Worm (Caenorhabditis elegans) whole organism, L3 larva: ENCODE data around the gene melo-1.
"Not testable (repeated sequence)": the region's sequence is repeated elsewhere in the genome, so short reads cannot be mapped to it uniquely, and the experiment has no call there.

Source experiments
- R02D3.7 ChIP-seq: fragments of 150-350 bp; optimal IDR thresholded peaks from 2 replicates; lab custom pipeline; 2014; ENCODE audit warnings: missing biosample characterization, missing genetic modification characterization
- ZK546.5 ChIP-seq: sonication (generic microtip); optimal IDR thresholded peaks from 2 replicates; lab custom pipeline; 2017; ENCODE audit warnings: missing biosample characterization, missing genetic modification characterization
- ama-1 ChIP-seq: fragments of 150-350 bp; optimal IDR thresholded peaks from 2 replicates; lab custom pipeline; 2018
- ceh-16 ChIP-seq: sonication (generic microtip); optimal IDR thresholded peaks from 2 replicates; lab custom pipeline; 2017; ENCODE audit warnings: missing biosample characterization, missing genetic modification characterization
- ceh-28 ChIP-seq: fragments of 150-350 bp; optimal IDR thresholded peaks from 2 replicates; lab custom pipeline; 2014; ENCODE audit warnings: missing biosample characterization, missing genetic modification reagents, missing genetic modification characterization
- ceh-82 ChIP-seq: fragments of 150-350 bp; optimal IDR thresholded peaks from 2 replicates; lab custom pipeline; 2014; ENCODE audit warnings: missing biosample characterization, missing genetic modification characterization
- egl-27 ChIP-seq: sonication (generic microtip); optimal IDR thresholded peaks from 4 replicates; lab custom pipeline; 2017; ENCODE audit warnings: missing biosample characterization, missing genetic modification reagents, missing genetic modification characterization
- egl-5 ChIP-seq: fragments of 150-350 bp; optimal IDR thresholded peaks from 2 replicates; lab custom pipeline; 2017; ENCODE audit warnings: missing biosample characterization, missing genetic modification reagents, missing genetic modification characterization, inconsistent platforms
- elt-1 ChIP-seq: fragments of 150-350 bp; optimal IDR thresholded peaks from 2 replicates; lab custom pipeline; 2014; ENCODE audit warnings: missing biosample characterization, missing genetic modification characterization
- elt-2 ChIP-seq: sonication (generic microtip); optimal IDR thresholded peaks from 2 replicates; lab custom pipeline; 2016; ENCODE audit warnings: missing genetic modification reagents, mild to moderate bottlenecking, missing genetic modification characterization, missing compliant biosample characterization
- elt-3 ChIP-seq, 3 experiments: fragments of 150-350 bp in 1 of 3; sonication (generic microtip) in 2 of 3; optimal IDR thresholded peaks; 2 replicates in 2 of 3; 4 replicates in 1 of 3; lab custom pipeline; 2014 to 2017; ENCODE audit warnings: missing biosample characterization in 3 of 3, missing genetic modification characterization in 3 of 3
- fkh-10 ChIP-seq: sonication (generic microtip); optimal IDR thresholded peaks from 2 replicates; lab custom pipeline; 2017; ENCODE audit warnings: missing biosample characterization, missing genetic modification reagents, missing genetic modification characterization
- hmg-11 ChIP-seq: sonication (generic microtip); optimal IDR thresholded peaks from 2 replicates; lab custom pipeline; 2016; ENCODE audit warnings: missing genetic modification characterization, missing compliant biosample characterization
- jun-1 ChIP-seq: fragments of 150-350 bp; optimal IDR thresholded peaks from 2 replicates; lab custom pipeline; 2014; ENCODE audit warnings: missing biosample characterization, missing genetic modification reagents, missing genetic modification characterization
- lin-39 ChIP-seq: fragments of 150-350 bp; optimal IDR thresholded peaks from 2 replicates; lab custom pipeline; 2018; ENCODE audit warnings: missing biosample characterization, missing genetic modification reagents, missing genetic modification characterization
- mdl-1 ChIP-seq: fragments of 150-350 bp; optimal IDR thresholded peaks from 2 replicates; lab custom pipeline; 2014; ENCODE audit warnings: missing biosample characterization, missing genetic modification characterization
- mml-1 ChIP-seq: fragments of 150-350 bp; sonication (generic microtip); optimal IDR thresholded peaks from 3 replicates; lab custom pipeline; 2014; ENCODE audit warnings: missing biosample characterization, missing genetic modification characterization
- nfya-1 ChIP-seq: sonication (generic microtip); optimal IDR thresholded peaks from 2 replicates; lab custom pipeline; 2017; ENCODE audit warnings: missing genetic modification characterization, mild to moderate bottlenecking, missing compliant biosample characterization, antibody characterized with exemption, moderate library complexity; ENCODE audit not compliant: insufficient read depth
- nhr-11 ChIP-seq: fragments of 150-350 bp; optimal IDR thresholded peaks from 2 replicates; lab custom pipeline; 2014; ENCODE audit warnings: missing biosample characterization, missing genetic modification characterization
- nhr-12 ChIP-seq: fragments of 150-350 bp; optimal IDR thresholded peaks from 2 replicates; lab custom pipeline; 2014; ENCODE audit warnings: missing biosample characterization, missing genetic modification characterization
- nhr-23 ChIP-seq: fragments of 150-350 bp; optimal IDR thresholded peaks from 2 replicates; lab custom pipeline; 2014; ENCODE audit warnings: missing biosample characterization, missing genetic modification reagents, missing genetic modification characterization
- nhr-25 ChIP-seq: sonication (generic microtip); optimal IDR thresholded peaks from 2 replicates; lab custom pipeline; 2017; ENCODE audit warnings: missing biosample characterization, missing genetic modification characterization
- nhr-43 ChIP-seq: sonication (generic microtip); optimal IDR thresholded peaks from 2 replicates; lab custom pipeline; 2016; ENCODE audit warnings: mild to moderate bottlenecking, missing genetic modification characterization, missing compliant biosample characterization; ENCODE audit not compliant: poor library complexity, severe bottlenecking
- nhr-67 ChIP-seq: fragments of 150-350 bp; optimal IDR thresholded peaks from 2 replicates; lab custom pipeline; 2014; ENCODE audit warnings: missing biosample characterization, missing genetic modification characterization
- nhr-76 ChIP-seq: fragments of 150-350 bp; sonication (generic microtip); optimal IDR thresholded peaks from 5 replicates; lab custom pipeline; 2014; ENCODE audit warnings: missing biosample characterization, missing genetic modification characterization
- pqm-1 ChIP-seq: fragments of 150-350 bp; optimal IDR thresholded peaks from 2 replicates; lab custom pipeline; 2017; ENCODE audit warnings: missing biosample characterization, missing genetic modification characterization, inconsistent platforms
- sea-2 ChIP-seq: fragments of 150-350 bp; sonication (generic microtip); optimal IDR thresholded peaks from 4 replicates; lab custom pipeline; 2014; ENCODE audit warnings: missing biosample characterization, missing genetic modification reagents, missing genetic modification characterization
- skn-1 ChIP-seq: fragments of 150-350 bp; optimal IDR thresholded peaks from 2 replicates; lab custom pipeline; 2014; ENCODE audit warnings: missing biosample characterization, missing genetic modification characterization
- snpc-4 ChIP-seq: fragments of 150-350 bp; optimal IDR thresholded peaks from 2 replicates; lab custom pipeline; 2014; ENCODE audit warnings: missing biosample characterization, missing genetic modification characterization
- unc-39 ChIP-seq: sonication (generic microtip); optimal IDR thresholded peaks from 4 replicates; lab custom pipeline; 2017; ENCODE audit warnings: missing biosample characterization, missing genetic modification characterization
- unc-62 ChIP-seq: fragments of 150-350 bp; sonication (generic microtip); optimal IDR thresholded peaks from 4 replicates; lab custom pipeline; 2014; ENCODE audit warnings: missing biosample characterization, missing genetic modification reagents, missing genetic modification characterization
- zag-1 ChIP-seq: fragments of 150-350 bp; optimal IDR thresholded peaks from 2 replicates; lab custom pipeline; 2014; ENCODE audit warnings: missing biosample characterization, missing genetic modification characterization
- ztf-11 ChIP-seq: fragments of 150-350 bp; optimal IDR thresholded peaks from 2 replicates; lab custom pipeline; 2014; ENCODE audit warnings: missing biosample characterization, missing genetic modification characterization
- ztf-4 ChIP-seq: fragments of 150-350 bp; optimal IDR thresholded peaks from 2 replicates; lab custom pipeline; 2014; ENCODE audit warnings: missing biosample characterization, missing genetic modification characterization

melo-1 gene

DNA sequence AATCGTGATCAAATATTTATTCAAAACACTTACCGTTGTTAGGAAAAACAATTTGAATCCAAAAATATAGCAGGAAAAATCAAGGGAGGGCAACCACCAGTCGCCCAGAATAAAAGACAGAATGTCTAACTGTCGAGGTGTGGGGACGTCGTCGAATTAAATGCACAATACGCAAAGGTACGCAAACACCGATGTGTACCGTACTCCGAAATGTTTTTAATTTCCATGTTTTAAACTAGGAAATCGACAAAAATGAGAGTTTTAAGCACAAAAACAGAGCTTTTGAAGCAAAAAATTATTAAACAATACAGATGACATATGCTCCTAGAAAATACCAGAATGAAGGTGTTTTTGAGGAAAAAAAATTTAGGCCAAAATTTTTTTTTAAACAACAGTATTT is 12.4 kb upstream of the melo-1 start, which contains the start of gene Y57G11C.51:
TSS of gene Y57G11C.51 (minus strand) at position 101 of the 400 bp plus-strand sequence.
- TF ChIP-seq sea-2 (GFP tag; lab: Kevin White, UChicago); ceh-82 (tag; lab: Kevin White, UChicago); nhr-11 (tag; lab: Kevin White, UChicago): not testable (repeated sequence)

ce11 chrIV:14780566-14780965 is 6.3 kb upstream of the melo-1 start:
- peak; percentile 38 for TF ChIP-seq snpc-4

DNA sequence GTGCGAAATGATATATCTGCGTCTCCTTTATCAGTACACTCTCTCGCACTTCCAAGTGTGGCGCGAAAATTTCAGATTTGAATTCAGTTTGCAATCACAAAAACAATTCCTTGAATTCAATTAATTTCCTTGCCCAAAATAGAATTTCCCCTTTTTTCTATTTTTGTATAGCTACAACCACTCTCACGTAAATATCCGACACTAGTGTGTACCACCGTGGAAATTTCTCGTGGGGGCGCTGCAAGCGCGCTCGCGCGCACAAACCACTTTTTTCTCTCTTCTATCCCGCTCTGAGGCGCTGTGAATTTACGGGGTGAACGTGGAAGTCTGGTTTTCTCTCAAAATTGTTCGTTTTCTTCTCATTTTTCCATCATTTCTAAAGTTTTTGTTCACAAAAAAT is 5.3 kb upstream of the melo-1 start, which contains the start of gene Y57G11C.8:
TSS of gene Y57G11C.8 (plus strand) at position 301 of the 400 bp plus-strand sequence.
- TF ChIP-seq egl-27 (no peak), elt-2 (no peak), ztf-11 (no peak), fkh-10 (GFP tag; lab: Kevin White, UChicago) (no peak), ceh-16 (no peak), egl-5 (no peak), R02D3.7 (tag; lab: Kevin White, UChicago) (no peak), ztf-4 (tag; lab: Kevin White, UChicago) (no peak), jun-1 (tag; lab: Kevin White, UChicago) (no peak), nhr-43 (tag; lab: Kevin White, UChicago) (no peak), nhr-76 (no peak), elt-3 (tag; optimal IDR thresholded peaks at IDR 0.05; lab: Kevin White, UChicago) (no peak), mml-1 (tag; lab: Kevin White, UChicago) (no peak), unc-62 (GFP tag; lab: Kevin White, UChicago) (no peak), zag-1 (tag; lab: Kevin White, UChicago) (no peak), sea-2 (GFP tag; lab: Kevin White, UChicago) (no peak)
- TF ChIP-seq, all 47 proteins: peak for 0

- TF ChIP-seq nhr-12 (tag; lab: Kevin White, UChicago) (no peak), jun-1 (tag; lab: Kevin White, UChicago) (no peak), hmg-11 (tag; lab: Kevin White, UChicago) (no peak), nhr-11 (tag; lab: Kevin White, UChicago) (no peak), unc-39 (tag; lab: Kevin White, UChicago) (no peak), skn-1 (tag; lab: Kevin White, UChicago) (no peak), lin-39 (tag; lab: Kevin White, UChicago) (no peak), elt-1 (tag; lab: Kevin White, UChicago) (no peak), nhr-23 (tag; lab: Kevin White, UChicago) (no peak), elt-3 (tag; optimal IDR thresholded peaks at IDR 0.05; lab: Kevin White, UChicago) (no peak), ceh-16 (no peak), nfya-1 (no peak), ZK546.5 (tag; lab: Kevin White, UChicago) (no peak), elt-2 (no peak), snpc-4 (no peak), ceh-28 (tag; lab: Kevin White, UChicago) (no peak), nhr-67 (tag; lab: Kevin White, UChicago) (no peak), pqm-1 (tag; lab: Kevin White, UChicago) (no peak), nhr-25 (no peak)
Observed at ce11 chrIV:14782211-14782610, 4.6 kb upstream of the melo-1 start, which contains the start of gene Y57G11C.1130. Gene Y57G11C.1130 (plus strand): TSS chrIV:14782511.

DNA sequence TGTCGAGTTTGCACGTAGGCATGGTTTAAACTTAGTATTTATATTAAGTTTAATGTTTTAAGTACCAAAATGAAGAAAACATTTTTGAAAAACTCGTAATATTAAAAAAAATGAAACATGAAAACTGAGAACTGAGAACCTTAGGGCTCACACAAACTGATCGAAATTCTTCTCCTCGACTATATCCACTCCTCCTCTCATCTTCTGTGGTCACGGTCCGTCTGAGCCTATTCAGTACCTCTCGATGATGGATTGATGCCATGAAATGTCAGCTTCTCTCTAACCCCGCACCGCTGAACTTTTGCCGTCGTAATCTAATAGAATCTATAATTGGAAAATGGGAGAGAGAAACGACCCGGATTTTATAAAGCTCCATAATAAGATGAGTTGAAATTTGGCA is 2.4 kb upstream of the melo-1 start, which contains the start of gene nlp-56:
TSS of gene nlp-56 (minus strand) at position 257 of the 400 bp plus-strand sequence.
- TF ChIP-seq ZK546.5 (tag; lab: Kevin White, UChicago) (no peak), ama-1 (lab: Kevin White, UChicago) (no peak), mdl-1 (tag; lab: Kevin White, UChicago) (no peak)
